Worm (Caenorhabditis elegans) whole organism, L4 larva: Measurements from ENCODE around the gene spv-1.

Source experiments
- T26A8.4 ChIP-seq: fragments of 200-800 bp; sonication (Bioruptor generic); IDR thresholded peaks from 2 replicates; pipeline ENCODE4 v1.3.6; 2022; ENCODE audit warnings: missing genetic modification characterization, missing compliant biosample characterization
- lir-3 ChIP-seq: sonication (generic microtip); optimal IDR thresholded peaks from 2 replicates; lab custom pipeline; 2016; ENCODE audit warnings: mild to moderate bottlenecking, missing genetic modification characterization, missing compliant biosample characterization
- php-3 ChIP-seq: fragments of 200-800 bp; sonication (Bioruptor generic); IDR thresholded peaks from 2 replicates; pipeline ENCODE4 v1.3.6; 2022; ENCODE audit warnings: missing genetic modification reagents, missing genetic modification characterization, missing compliant biosample characterization

- TF ChIP-seq T26A8.4: no peak
- no peak for TF ChIP-seq php-3 (GFP tag; lab: Robert Waterston, UW)
- no peak for TF ChIP-seq lir-3
These were observed 58.4 kb downstream of the spv-1 start, which contains the start of gene ztf-17 for ce11 chrII:7870062-7870461.
